Worm (Caenorhabditis elegans) whole organism, L4 larva: ENCODE measurements around the gene gst-41.

ENCODE experiments used
- Y5F2A.4 ChIP-seq: fragments of 200-800 bp; sonication (Bioruptor generic); optimal IDR thresholded peaks from 2 replicates; lab custom pipeline; 2018; ENCODE audit warnings: mild to moderate bottlenecking, missing genetic modification characterization, missing compliant biosample characterization
- aha-1 ChIP-seq: fragments of 150-350 bp; peaks from one replicate; lab custom pipeline; 2014; ENCODE audit warnings: missing biosample characterization, missing genetic modification characterization
- ceh-32 ChIP-seq: sonication (generic microtip); optimal IDR thresholded peaks from 2 replicates; lab custom pipeline; 2016; ENCODE audit warnings: mild to moderate bottlenecking, missing genetic modification characterization, missing compliant biosample characterization; ENCODE audit not compliant: poor library complexity
- lin-38 ChIP-seq: fragments of 200-800 bp; sonication (Bioruptor generic); IDR thresholded peaks from 2 replicates; pipeline ENCODE4 v1.3.6; 2022; ENCODE audit warnings: missing genetic modification reagents, missing genetic modification characterization, missing compliant biosample characterization
- lir-3 ChIP-seq: sonication (generic microtip); optimal IDR thresholded peaks from 2 replicates; lab custom pipeline; 2016; ENCODE audit warnings: mild to moderate bottlenecking, missing genetic modification characterization, missing compliant biosample characterization
- mes-2 ChIP-seq: sonication (generic microtip); optimal IDR thresholded peaks from 2 replicates; lab custom pipeline; 2016; ENCODE audit warnings: missing genotype, mild to moderate bottlenecking, missing genetic modification characterization, missing compliant biosample characterization; ENCODE audit not compliant: poor library complexity, severe bottlenecking
- nhr-102 ChIP-seq: sonication (generic microtip); optimal IDR thresholded peaks from 2 replicates; lab custom pipeline; 2016; ENCODE audit warnings: mild to moderate bottlenecking, missing genetic modification characterization, moderate library complexity, missing compliant biosample characterization
- nhr-41 ChIP-seq: fragments of 200-800 bp; sonication (Bioruptor generic); IDR thresholded peaks from 2 replicates; pipeline ENCODE4 v1.3.6; 2022; ENCODE audit warnings: missing genetic modification reagents, missing genetic modification characterization, missing compliant biosample characterization
- pha-4 ChIP-seq, 2 experiments: fragments of 150-350 bp in 1 of 2; fragments of 200-800 bp in 1 of 2; sonication (Bioruptor generic) in 1 of 2; IDR thresholded peaks in 1 of 2; optimal IDR thresholded peaks in 1 of 2; 2 replicates each; pipeline versions ENCODE4 v1.3.6 to Lab custom; 2014 to 2022; ENCODE audit warnings: missing genetic modification characterization in 2 of 2, missing genetic modification reagents in 2 of 2, missing biosample characterization in 1 of 2, missing compliant biosample characterization in 1 of 2
- php-3 ChIP-seq: fragments of 200-800 bp; sonication (Bioruptor generic); IDR thresholded peaks from 2 replicates; pipeline ENCODE4 v1.3.6; 2022; ENCODE audit warnings: missing genetic modification reagents, missing genetic modification characterization, missing compliant biosample characterization
- zip-2 ChIP-seq: fragments of 150-350 bp; optimal IDR thresholded peaks from 2 replicates; lab custom pipeline; 2014; ENCODE audit warnings: missing biosample characterization, missing genetic modification characterization
- ztf-11 ChIP-seq: fragments of 150-350 bp; optimal IDR thresholded peaks from 2 replicates; lab custom pipeline; 2014; ENCODE audit warnings: missing biosample characterization, missing genetic modification characterization

gst-41 gene

DNA sequence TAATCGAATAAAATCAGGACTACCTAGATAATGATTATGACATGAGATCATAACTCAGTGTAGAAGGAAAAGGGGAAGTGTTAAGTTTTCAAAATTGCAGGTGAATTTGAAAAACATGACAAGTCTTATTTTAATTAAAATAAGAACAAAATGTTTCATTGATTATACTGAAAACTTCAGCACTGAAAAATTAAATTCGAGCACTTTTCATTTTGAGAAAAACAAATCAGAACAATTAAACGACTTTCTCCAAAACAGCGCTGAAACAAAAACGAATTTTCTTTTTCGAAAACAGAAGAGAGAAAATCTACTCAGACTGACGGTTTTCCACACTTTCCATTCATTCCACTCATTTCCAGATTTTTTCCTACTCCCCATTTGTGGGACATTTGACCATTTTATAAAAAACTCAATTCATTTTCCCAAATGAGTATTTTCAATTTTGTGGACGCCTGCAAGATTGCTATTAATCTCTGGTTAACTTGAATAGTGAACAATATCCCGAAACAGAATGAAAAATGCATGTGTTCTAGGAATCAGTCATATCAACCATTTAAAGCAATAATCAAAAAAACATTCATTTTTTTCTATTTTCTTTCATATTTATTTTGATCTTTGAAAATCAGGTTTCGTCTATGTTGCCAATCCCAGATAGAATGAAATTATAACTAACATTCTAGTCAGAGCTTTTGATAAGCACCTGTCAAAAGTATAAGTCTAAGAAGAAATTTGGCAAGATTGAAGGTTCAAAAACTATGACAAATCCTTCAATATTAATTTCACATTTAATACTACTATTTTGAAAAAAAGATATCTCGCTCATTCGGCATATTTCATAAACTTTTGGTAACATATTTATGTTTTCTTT lies 46.7 kb downstream of the gst-41 start, which contains the start of the genes srh-231 and srh-275:
srh-231 (minus strand) TSS at position 51 of the 868 bp plus-strand sequence.
srh-275 (plus strand) TSS at position 818 of the 868 bp plus-strand sequence.
- TF ChIP-seq Y5F2A.4 (no peak), ceh-32 (no peak), ztf-11 (tag; lab: Kevin White, UChicago) (no peak), nhr-41 (no peak), lir-3 (tag; lab: Kevin White, UChicago) (no peak), lin-38 (no peak), zip-2 (tag; lab: Kevin White, UChicago) (no peak), aha-1 (peak; percentile 92)
- TF ChIP-seq, all 104 proteins: peak for 1

ce11 chrV:7349541-7349940 lies 49.6 kb downstream of the gst-41 start, which contains the start of gene nhr-149:
Gene nhr-149, minus strand, starts transcription at chrV:7349641.
- TF ChIP-seq mes-2 (tag; lab: Kevin White, UChicago) (no peak), php-3 (GFP tag; lab: Robert Waterston, UW) (no peak), nhr-102 (tag; lab: Kevin White, UChicago) (no peak), pha-4 (GFP tag; IDR thresholded peaks at IDR 0.05; lab: Robert Waterston, UW) (no peak), pha-4 (tag; optimal IDR thresholded peaks at IDR 0.05; lab: Kevin White, UChicago) (no peak)
- TF ChIP-seq, all 104 proteins: peak for 0
